Worm (Caenorhabditis elegans): ENCODE measurements around the gene slc-17.2.

slc-17.2 gene

DNA sequence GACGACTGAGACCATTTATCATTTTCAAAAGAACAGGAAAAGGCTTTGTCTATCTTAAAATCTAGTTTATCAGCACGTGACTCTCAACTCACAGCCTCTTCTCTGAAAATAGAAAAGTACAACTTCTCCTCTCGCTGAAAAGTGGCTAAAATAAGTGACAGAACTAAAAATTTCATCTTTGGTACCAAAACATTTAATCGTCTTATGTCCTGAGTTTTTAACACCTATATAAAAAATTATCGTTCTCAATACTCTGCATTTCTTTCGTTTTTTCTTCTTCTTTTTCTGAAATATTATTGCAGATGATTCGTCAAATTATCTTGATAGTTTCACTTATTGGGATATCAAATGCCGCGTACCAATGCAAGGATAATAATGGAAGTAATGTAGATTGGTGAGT lies 22.9 kb downstream of the slc-17.2 start, which contains the start of gene crn-6:
TSS of gene crn-6 (plus strand) at position 301 of the 400 bp plus-strand sequence.
- TF ChIP-seq pax-3 (tag; optimal IDR thresholded peaks at IDR 0.05): no peak
- no peak for TF ChIP-seq lin-35 (GFP tag; optimal IDR thresholded peaks at IDR 0.05)
- TF ChIP-seq isw-1 (GFP tag; IDR thresholded peaks at IDR 0.05): no peak
- no peak for TF ChIP-seq nhr-11 (tag; optimal IDR thresholded peaks at IDR 0.05)
- no peak for TF ChIP-seq snu-23 (GFP tag; optimal IDR thresholded peaks at IDR 0.05)
- TF ChIP-seq C04F5.9 (tag; optimal IDR thresholded peaks at IDR 0.05): no peak
- no peak for TF ChIP-seq nhr-12 (tag; optimal IDR thresholded peaks at IDR 0.05)
- TF ChIP-seq fkh-10 (GFP tag; optimal IDR thresholded peaks at IDR 0.05): no peak
- no peak for TF ChIP-seq unc-130 (tag; optimal IDR thresholded peaks at IDR 0.05)
- no peak for TF ChIP-seq ets-5 (GFP tag; IDR thresholded peaks at IDR 0.05)
- TF ChIP-seq tlp-1 (tag; optimal IDR thresholded peaks at IDR 0.05): no peak
- no peak for TF ChIP-seq ztf-4 (tag; optimal IDR thresholded peaks at IDR 0.05)
- TF ChIP-seq mef-2 (tag; optimal IDR thresholded peaks at IDR 0.05): no peak
- TF ChIP-seq ama-1 (optimal IDR thresholded peaks at IDR 0.05): no peak
- TF ChIP-seq nhr-90 (tag; optimal IDR thresholded peaks at IDR 0.05; ENCODE audit: poor library complexity): no peak
- TF ChIP-seq alr-1 (tag; optimal IDR thresholded peaks at IDR 0.05; ENCODE audit: borderline replicate concordance): no peak
- no peak for TF ChIP-seq snpc-4 (tag; optimal IDR thresholded peaks at IDR 0.05)
- TF ChIP-seq mep-1 (tag; optimal IDR thresholded peaks at IDR 0.05): no peak

DNA sequence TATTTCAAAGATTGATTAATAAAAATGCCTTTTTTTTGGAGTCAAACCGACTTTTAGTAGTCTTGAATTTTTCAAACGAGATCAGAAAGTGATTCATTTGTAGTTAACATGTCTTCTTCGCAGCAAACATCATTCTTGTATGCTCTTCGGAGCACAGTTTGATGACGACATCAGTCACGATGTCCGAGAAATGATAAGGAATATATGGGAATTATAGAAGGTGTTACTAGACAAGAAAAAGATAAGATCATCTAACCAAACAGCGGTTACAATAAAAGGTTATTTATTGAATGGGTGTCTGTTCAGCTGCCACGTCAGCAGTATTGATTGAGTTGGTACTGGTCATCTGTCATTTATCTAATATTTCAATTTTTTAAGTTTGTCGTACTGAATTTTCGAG lies 23.5 kb downstream of the slc-17.2 start:
- TF ChIP-seq efl-1 (optimal IDR thresholded peaks at IDR 0.05): no peak
- peak in 1 of 2 experiments; percentile 28 for TF ChIP-seq efl-1 (GFP tag; optimal IDR thresholded peaks at IDR 0.05 in 1 of 2)
- no peak for TF ChIP-seq sup-37 (GFP tag; optimal IDR thresholded peaks at IDR 0.05)
- TF ChIP-seq elt-2 (tag; optimal IDR thresholded peaks at IDR 0.05): peak; percentile 27

DNA sequence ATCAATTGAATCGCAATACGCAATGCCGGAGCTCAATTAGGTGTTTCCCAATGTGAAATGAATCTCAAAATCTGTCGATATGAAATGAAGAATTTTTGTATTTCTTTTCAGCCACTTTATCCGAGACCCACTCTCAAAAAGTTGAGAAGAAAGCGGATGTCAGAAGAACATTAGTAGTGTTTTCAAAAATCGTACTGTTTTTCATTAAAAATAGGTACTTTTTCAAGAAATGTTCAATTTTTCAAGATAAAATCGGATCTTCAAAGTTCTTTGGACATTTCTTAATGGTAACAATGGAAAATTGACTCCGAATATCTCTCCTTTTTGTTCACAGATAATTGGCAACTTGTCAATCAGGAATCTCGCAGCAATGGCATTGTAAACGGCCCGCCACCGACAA lies 28.7 kb downstream of the slc-17.2 start, which contains the start of gene flp-25:
TSS of gene flp-25 (plus strand) at position 301 of the 400 bp plus-strand sequence.
- TF ChIP-seq tbx-2 (tag; optimal IDR thresholded peaks at IDR 0.05): no peak

DNA sequence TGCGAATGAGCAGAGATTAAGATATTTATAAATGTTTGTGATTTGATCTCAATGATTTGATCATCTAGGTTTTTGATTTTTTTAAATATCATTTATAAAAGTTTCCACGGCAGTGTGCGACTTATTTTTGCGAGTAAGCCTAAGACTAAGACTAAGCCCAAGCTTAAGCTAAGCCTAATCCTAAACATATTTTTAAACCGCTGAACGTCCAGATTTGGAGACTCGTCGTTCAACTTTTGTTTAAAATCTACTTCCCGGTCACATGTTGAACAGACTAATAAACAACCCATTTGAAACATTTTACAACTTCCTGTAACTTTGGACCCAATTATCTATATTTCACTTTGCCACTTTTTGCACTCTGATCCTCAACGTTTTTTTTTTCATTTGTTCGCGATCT lies 30.8 kb downstream of the slc-17.2 start, which contains the start of gene K04H4.5:
TSS of gene K04H4.5 (plus strand) at position 301 of the 400 bp plus-strand sequence.
- no peak for TF ChIP-seq tbx-2 (tag; optimal IDR thresholded peaks at IDR 0.05)
- no peak for TF ChIP-seq lin-15B (tag; optimal IDR thresholded peaks at IDR 0.05)
- TF ChIP-seq unc-130 (tag; optimal IDR thresholded peaks at IDR 0.05): no peak
- no peak for TF ChIP-seq xbp-1 (tag; optimal IDR thresholded peaks at IDR 0.05)
- no peak for TF ChIP-seq dpl-1 (GFP tag; optimal IDR thresholded peaks at IDR 0.05)
- TF ChIP-seq ceh-8 (GFP tag; optimal IDR thresholded peaks at IDR 0.05): no peak
- TF ChIP-seq ces-1 (GFP tag; optimal IDR thresholded peaks at IDR 0.05): no peak
- no peak for TF ChIP-seq nhr-19 (GFP tag; conservative IDR thresholded peaks at IDR 0.05)
- TF ChIP-seq aly-2 (tag; optimal IDR thresholded peaks at IDR 0.05): no peak
- no peak for TF ChIP-seq grh-1 (GFP tag; IDR thresholded peaks at IDR 0.05)
- TF ChIP-seq mef-2 (tag; optimal IDR thresholded peaks at IDR 0.05): no peak
- TF ChIP-seq tlp-1 (tag; optimal IDR thresholded peaks at IDR 0.05): no peak
- no peak for TF ChIP-seq ceh-82 (tag; optimal IDR thresholded peaks at IDR 0.05)
- no peak for TF ChIP-seq fkh-10 (GFP tag; optimal IDR thresholded peaks at IDR 0.05)
- TF ChIP-seq ceh-88 (GFP tag; IDR thresholded peaks at IDR 0.05): no peak
- no peak for TF ChIP-seq isw-1 (GFP tag; IDR thresholded peaks at IDR 0.05)

DNA sequence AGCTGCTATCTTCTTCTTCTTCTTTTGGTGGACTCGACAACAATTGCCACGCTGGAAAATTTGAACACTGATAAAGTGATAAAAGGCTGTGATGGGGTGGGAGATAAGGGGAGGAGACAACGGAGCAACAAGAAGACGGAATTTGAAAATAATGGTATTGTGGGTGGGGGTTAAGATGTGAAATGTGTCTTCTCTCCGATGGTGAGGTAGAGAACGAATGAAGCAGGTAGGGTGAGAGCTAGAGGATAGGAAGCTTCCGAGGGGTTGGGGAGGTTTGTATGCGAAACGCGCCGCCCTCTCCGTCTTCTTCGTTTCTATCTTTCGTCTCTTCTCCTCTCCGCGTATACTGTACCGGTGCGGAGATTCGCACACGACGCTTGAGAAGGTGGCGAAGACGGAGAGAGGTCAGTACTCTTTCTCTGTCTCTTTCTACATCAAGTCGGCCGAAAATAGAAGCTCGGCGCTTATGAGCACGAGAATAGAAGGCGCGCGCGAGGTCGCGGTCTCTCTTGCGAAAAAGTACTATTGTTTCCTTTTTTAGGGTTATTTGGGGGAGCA lies 34.4 kb downstream of the slc-17.2 start, which contains the start of gene chtb-1:
TSS of gene chtb-1 (minus strand) at position 51 of the 558 bp plus-strand sequence.
- TF ChIP-seq nhr-90 (tag; optimal IDR thresholded peaks at IDR 0.05; ENCODE audit: poor library complexity): no peak
- no peak for TF ChIP-seq fkh-8 (tag; optimal IDR thresholded peaks at IDR 0.05)
- no peak for TF ChIP-seq nhr-77 (tag; optimal IDR thresholded peaks at IDR 0.05)
- no peak for TF ChIP-seq C04F5.9 (tag; optimal IDR thresholded peaks at IDR 0.05)
- TF ChIP-seq mab-9 (GFP tag; IDR thresholded peaks at IDR 0.05): no peak
- no peak for TF ChIP-seq dpl-1 (GFP tag; optimal IDR thresholded peaks at IDR 0.05)
- no peak for TF ChIP-seq tbx-2 (tag; optimal IDR thresholded peaks at IDR 0.05)
- no peak for TF ChIP-seq snpc-4 (tag; optimal IDR thresholded peaks at IDR 0.05)
- TF ChIP-seq ces-1 (GFP tag; optimal IDR thresholded peaks at IDR 0.05): no peak
- no peak for TF ChIP-seq fos-1 (tag; optimal IDR thresholded peaks at IDR 0.05)
- no peak for TF ChIP-seq jun-1 (tag; optimal IDR thresholded peaks at IDR 0.05)
- TF ChIP-seq ceh-90 (tag; optimal IDR thresholded peaks at IDR 0.05): no peak
